Worm (Caenorhabditis elegans) whole organism, mixed stage, embryonic: ENCODE measurements around the gene spdl-1.

Experiments used
- M03D4.4 ChIP-seq: sonication (generic microtip); optimal IDR thresholded peaks from 2 replicates; lab custom pipeline; 2017; ENCODE audit warnings: mild to moderate bottlenecking, missing genetic modification characterization, missing compliant biosample characterization
- bed-3 ChIP-seq: fragments of 200-800 bp; sonication (Bioruptor generic); optimal IDR thresholded peaks from 3 replicates; lab custom pipeline; 2018; ENCODE audit warnings: mild to moderate bottlenecking, missing genetic modification characterization, moderate library complexity, missing compliant biosample characterization
- blmp-1 ChIP-seq: fragments of 150-350 bp; optimal IDR thresholded peaks from 2 replicates; lab custom pipeline; 2014; ENCODE audit warnings: missing biosample characterization, missing genetic modification characterization
- ceh-39 ChIP-seq: fragments of 150-350 bp; optimal IDR thresholded peaks from 2 replicates; lab custom pipeline; 2014; ENCODE audit warnings: missing biosample characterization, missing genetic modification characterization
- ceh-43 ChIP-seq: fragments of 200-800 bp; sonication (Bioruptor generic); optimal IDR thresholded peaks from 2 replicates; lab custom pipeline; 2018; ENCODE audit warnings: mild to moderate bottlenecking, missing genetic modification characterization, moderate library complexity, missing compliant biosample characterization
- ceh-83 ChIP-seq: fragments of 200-800 bp; sonication (Bioruptor generic); optimal IDR thresholded peaks from 2 replicates; lab custom pipeline; 2018; ENCODE audit warnings: mild to moderate bottlenecking, missing genetic modification characterization, missing compliant biosample characterization
- ces-1 ChIP-seq: fragments of 150-350 bp; optimal IDR thresholded peaks from 2 replicates; lab custom pipeline; 2014; ENCODE audit warnings: missing biosample characterization, missing genetic modification reagents, missing genetic modification characterization
- cnd-1 ChIP-seq: fragments of 200-800 bp; sonication (Bioruptor generic); optimal IDR thresholded peaks from 2 replicates; lab custom pipeline; 2018; ENCODE audit warnings: mild to moderate bottlenecking, missing genetic modification characterization, missing compliant biosample characterization
- drap-1 ChIP-seq: fragments of 200-800 bp; sonication (Bioruptor generic); optimal IDR thresholded peaks from 3 replicates; lab custom pipeline; 2018; ENCODE audit warnings: mild to moderate bottlenecking, missing genetic modification characterization, missing compliant biosample characterization
- elt-1 ChIP-seq: sonication (generic microtip); optimal IDR thresholded peaks from 2 replicates; lab custom pipeline; 2017; ENCODE audit warnings: missing genetic modification characterization, mild to moderate bottlenecking, missing compliant biosample characterization, antibody characterized with exemption, moderate library complexity, borderline replicate concordance; ENCODE audit not compliant: insufficient read depth
- elt-3 ChIP-seq: fragments of 150-350 bp; optimal IDR thresholded peaks from 2 replicates; lab custom pipeline; 2014; ENCODE audit warnings: missing biosample characterization, missing genetic modification characterization
- flh-1 ChIP-seq: fragments of 200-800 bp; sonication (Bioruptor generic); optimal IDR thresholded peaks from 2 replicates; lab custom pipeline; 2018; ENCODE audit warnings: mild to moderate bottlenecking, missing genetic modification characterization, moderate library complexity, missing compliant biosample characterization
- ham-2 ChIP-seq: fragments of 200-800 bp; sonication (Bioruptor generic); optimal IDR thresholded peaks from 2 replicates; lab custom pipeline; 2018; ENCODE audit warnings: mild to moderate bottlenecking, missing genetic modification characterization, missing compliant biosample characterization
- hlh-1 ChIP-seq: fragments of 150-350 bp; optimal IDR thresholded peaks from 2 replicates; lab custom pipeline; 2014; ENCODE audit warnings: missing biosample characterization, missing genetic modification reagents, missing genetic modification characterization
- lin-13 ChIP-seq: fragments of 150-350 bp; optimal IDR thresholded peaks from 2 replicates; lab custom pipeline; 2014; ENCODE audit warnings: missing biosample characterization, missing genetic modification characterization
- lin-32 ChIP-seq: fragments of 200-800 bp; sonication (Bioruptor generic); optimal IDR thresholded peaks from 2 replicates; lab custom pipeline; 2018; ENCODE audit warnings: mild to moderate bottlenecking, missing genetic modification characterization, missing compliant biosample characterization
- lsy-2 ChIP-seq: fragments of 150-350 bp; optimal IDR thresholded peaks from 2 replicates; lab custom pipeline; 2014; ENCODE audit warnings: missing biosample characterization, missing genetic modification characterization
- mab-5 ChIP-seq: fragments of 150-350 bp; optimal IDR thresholded peaks from 2 replicates; lab custom pipeline; 2014; ENCODE audit warnings: missing biosample characterization, missing genetic modification characterization
- mep-1 ChIP-seq: fragments of 150-350 bp; optimal IDR thresholded peaks from 2 replicates; lab custom pipeline; 2017; ENCODE audit warnings: missing biosample characterization, missing genetic modification reagents, missing genetic modification characterization, inconsistent platforms
- mls-2 ChIP-seq: sonication (generic microtip); optimal IDR thresholded peaks from 2 replicates; lab custom pipeline; 2016; ENCODE audit warnings: mild to moderate bottlenecking, missing genetic modification characterization, moderate library complexity, missing compliant biosample characterization
- nhr-2 ChIP-seq: fragments of 150-350 bp; optimal IDR thresholded peaks from 2 replicates; lab custom pipeline; 2014; ENCODE audit warnings: missing biosample characterization, missing genetic modification characterization
- nhr-237 ChIP-seq: fragments of 150-350 bp; optimal IDR thresholded peaks from 2 replicates; lab custom pipeline; 2014; ENCODE audit warnings: missing biosample characterization, missing genetic modification characterization
- nhr-28 ChIP-seq: fragments of 150-350 bp; optimal IDR thresholded peaks from 2 replicates; lab custom pipeline; 2014; ENCODE audit warnings: missing biosample characterization, missing genetic modification characterization
- nhr-76 ChIP-seq: sonication (generic microtip); optimal IDR thresholded peaks from 2 replicates; lab custom pipeline; 2017; ENCODE audit warnings: missing biosample characterization, missing genetic modification characterization
- pha-4 ChIP-seq: fragments of 150-350 bp; optimal IDR thresholded peaks from 2 replicates; lab custom pipeline; 2018; ENCODE audit warnings: missing biosample characterization, missing genetic modification reagents, missing genetic modification characterization
- sem-2 ChIP-seq: fragments of 200-800 bp; sonication (Bioruptor generic); optimal IDR thresholded peaks from 2 replicates; lab custom pipeline; 2018; ENCODE audit warnings: mild to moderate bottlenecking, missing genetic modification characterization, missing compliant biosample characterization
- snpc-4 ChIP-seq: fragments of 150-350 bp; optimal IDR thresholded peaks from 2 replicates; lab custom pipeline; 2014; ENCODE audit warnings: missing biosample characterization, missing genetic modification characterization
- sptf-1 ChIP-seq: sonication (generic microtip); optimal IDR thresholded peaks from 2 replicates; lab custom pipeline; 2017; ENCODE audit warnings: mild to moderate bottlenecking, missing genetic modification characterization, moderate library complexity, missing compliant biosample characterization
- tbx-8 ChIP-seq: fragments of 200-800 bp; sonication (Bioruptor generic); optimal IDR thresholded peaks from 2 replicates; lab custom pipeline; 2018; ENCODE audit warnings: mild to moderate bottlenecking, missing genetic modification characterization, moderate library complexity, missing compliant biosample characterization
- unc-120 ChIP-seq: sonication (generic microtip); optimal IDR thresholded peaks from 2 replicates; lab custom pipeline; 2017; ENCODE audit warnings: missing genetic modification characterization, missing compliant biosample characterization; ENCODE audit not compliant: poor library complexity, severe bottlenecking
- zip-8 ChIP-seq: fragments of 150-350 bp; optimal IDR thresholded peaks from 2 replicates; lab custom pipeline; 2014; ENCODE audit warnings: missing biosample characterization, missing genetic modification characterization
- ztf-11 ChIP-seq: fragments of 150-350 bp; optimal IDR thresholded peaks from 2 replicates; lab custom pipeline; 2014; ENCODE audit warnings: missing biosample characterization, missing genetic modification characterization

The spdl-1 gene

DNA sequence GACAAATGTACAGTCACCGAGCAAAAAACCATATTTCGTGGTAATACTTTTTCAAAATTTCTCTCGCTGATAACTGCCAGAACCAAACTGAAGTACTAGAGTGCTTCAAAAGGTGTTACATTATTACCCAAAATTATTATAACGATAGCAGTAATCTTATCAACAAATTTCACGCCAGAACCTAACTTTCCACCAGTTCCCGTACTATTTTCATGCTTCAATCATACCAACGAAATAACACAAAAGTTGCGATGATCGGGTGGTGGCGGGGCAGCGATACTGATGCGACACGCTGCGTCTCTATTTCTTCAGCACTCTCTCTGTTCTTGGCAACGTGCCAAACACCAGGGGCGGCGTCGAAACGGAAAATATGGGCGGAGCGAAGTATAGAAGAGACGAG lies 27.6 kb downstream of the spdl-1 start:
- TF ChIP-seq ces-1 (GFP tag; lab: Kevin White, UChicago) (no peak), unc-120 (tag; lab: Kevin White, UChicago) (peak; percentile 20)

DNA sequence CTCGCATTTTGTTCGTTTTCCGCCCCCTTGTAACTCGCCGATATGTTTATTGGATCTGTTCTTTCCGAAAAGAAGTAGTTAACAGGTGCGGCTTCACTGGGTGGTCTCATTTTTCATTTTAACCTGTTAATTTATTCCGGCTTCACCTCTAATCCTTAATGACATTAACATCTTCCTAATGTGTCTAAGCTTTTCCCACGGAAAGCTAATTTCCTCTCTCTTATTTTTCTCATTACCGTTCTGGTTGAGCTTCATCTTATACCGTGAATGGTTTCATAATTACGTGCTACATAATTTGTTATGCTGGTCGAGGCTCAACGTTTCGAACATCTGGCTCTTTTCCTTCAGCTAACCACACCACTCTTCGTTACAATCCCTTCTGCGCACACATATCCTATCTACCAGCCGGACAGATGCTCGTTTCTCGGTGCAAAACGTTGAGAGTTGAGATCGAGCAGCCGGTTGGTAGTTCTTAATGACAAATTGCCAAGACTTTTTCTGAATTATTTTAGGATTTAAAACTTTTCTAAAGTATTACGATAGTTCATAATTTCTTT lies 28.1 kb downstream of the spdl-1 start:
- TF ChIP-seq ces-1 (GFP tag; lab: Kevin White, UChicago), result peak; percentile 90
- peak; percentile 81 for TF ChIP-seq lin-32
- TF ChIP-seq ztf-11 (tag; lab: Kevin White, UChicago), result peak; percentile 62
- TF ChIP-seq hlh-1 (tag; lab: Kevin White, UChicago), result peak; percentile 66
- TF ChIP-seq mab-5 (tag; lab: Kevin White, UChicago), result no peak
- TF ChIP-seq mls-2 (tag; lab: Kevin White, UChicago), result peak; percentile 68
- peak; percentile 6 for TF ChIP-seq ceh-43 (GFP tag; lab: Kevin White, UChicago)
- TF ChIP-seq cnd-1 (tag; lab: Kevin White, UChicago), result peak; percentile 64
- no peak for TF ChIP-seq ceh-39 (tag; lab: Kevin White, UChicago)

DNA sequence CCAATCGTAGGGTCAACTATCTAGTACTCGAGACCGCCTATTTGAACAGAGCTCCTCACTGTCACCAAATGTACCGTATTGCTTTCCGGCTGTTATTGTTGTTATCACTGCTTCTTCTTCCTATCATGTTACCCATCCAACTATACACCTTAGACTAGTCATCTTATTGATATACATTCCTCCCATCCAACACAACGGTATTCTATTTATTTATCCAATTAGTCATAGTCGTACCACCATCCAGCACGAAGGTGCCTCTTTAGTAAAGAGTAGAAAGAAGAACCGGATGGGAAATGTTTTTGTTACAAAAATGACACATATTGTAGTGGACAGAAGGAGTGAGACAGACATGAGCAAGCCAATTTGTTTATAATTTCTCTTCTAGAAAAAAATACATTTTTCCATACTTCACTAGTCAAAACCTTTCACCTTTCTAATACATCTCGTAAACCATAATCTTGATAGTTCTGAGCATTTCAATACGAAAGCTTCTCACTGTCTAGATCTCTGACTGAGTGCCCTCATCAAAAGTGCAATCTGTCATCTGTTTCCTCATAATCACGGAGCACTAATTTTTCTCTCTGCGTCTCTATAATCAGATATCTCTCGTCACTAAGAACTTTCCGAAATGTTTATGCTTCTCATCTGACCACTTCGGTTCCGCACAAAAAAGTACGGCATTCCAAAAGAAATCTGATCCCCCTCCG lies 28.9 kb downstream of the spdl-1 start:
- TF ChIP-seq snpc-4 (tag; lab: Kevin White, UChicago) (no peak), zip-8 (no peak), ztf-11 (tag; lab: Kevin White, UChicago) (peak; percentile 7), ceh-43 (GFP tag; lab: Kevin White, UChicago) (no peak), mls-2 (tag; lab: Kevin White, UChicago) (no peak), cnd-1 (tag; lab: Kevin White, UChicago) (no peak), pha-4 (tag; lab: Kevin White, UChicago) (peak; percentile 35), flh-1 (GFP tag; lab: Kevin White, UChicago) (no peak), lsy-2 (peak; percentile 29), ces-1 (GFP tag; lab: Kevin White, UChicago) (peak; percentile 7)

DNA sequence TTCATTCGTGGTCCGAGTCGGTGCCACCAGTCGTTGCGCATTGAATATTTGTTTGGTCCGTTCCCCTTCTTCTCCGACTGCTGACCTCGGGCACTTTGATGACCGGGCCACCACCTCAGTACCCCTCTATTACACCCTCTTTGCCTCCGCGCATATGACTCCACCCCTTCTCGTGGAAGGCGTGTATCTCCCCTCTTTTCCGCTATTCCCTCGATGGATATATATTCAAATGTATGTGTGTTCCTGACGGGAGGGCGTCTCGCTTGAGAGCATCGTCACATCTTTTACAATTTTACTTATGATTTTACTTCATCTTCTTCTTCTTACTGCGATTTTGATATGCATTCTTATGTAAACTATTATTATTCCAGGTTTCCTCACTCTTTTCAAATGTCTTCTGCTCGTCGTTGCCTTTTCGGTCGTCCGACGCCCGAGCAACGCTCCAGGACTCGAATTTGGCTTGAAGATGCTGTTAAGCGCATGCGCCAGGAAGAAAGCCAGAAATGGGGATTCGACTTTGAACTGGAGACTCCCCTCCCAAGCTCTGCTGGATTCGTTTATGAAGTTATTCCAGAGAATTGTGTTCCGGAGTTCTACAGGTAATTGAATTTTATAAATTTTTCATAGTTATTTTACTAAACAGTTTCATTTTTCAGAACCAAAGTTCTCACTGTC lies 29.6 kb downstream of the spdl-1 start, which contains the start of gene cki-1:
Gene cki-1 (plus strand): TSS at position 372 of the 675 bp plus-strand sequence.
- TF ChIP-seq elt-1, result peak; percentile 23
- peak; percentile 3 for TF ChIP-seq ham-2 (GFP tag; lab: Kevin White, UChicago)
- no peak for TF ChIP-seq cnd-1 (tag; lab: Kevin White, UChicago)
- no peak for TF ChIP-seq ceh-83
- TF ChIP-seq pha-4 (tag; lab: Kevin White, UChicago), result peak; percentile 25
- no peak for TF ChIP-seq bed-3
- TF ChIP-seq hlh-1 (tag; lab: Kevin White, UChicago), result peak; percentile 54
- TF ChIP-seq ceh-43 (GFP tag; lab: Kevin White, UChicago), result peak; percentile 15
- TF ChIP-seq ceh-39 (tag; lab: Kevin White, UChicago), result no peak
- TF ChIP-seq nhr-237, result no peak
- peak; percentile 55 for TF ChIP-seq M03D4.4 (tag; lab: Kevin White, UChicago)
- peak; percentile 42 for TF ChIP-seq mls-2 (tag; lab: Kevin White, UChicago)
- no peak for TF ChIP-seq tbx-8 (GFP tag; lab: Kevin White, UChicago)
- TF ChIP-seq zip-8, result no peak
- TF ChIP-seq lin-13 (tag; lab: Kevin White, UChicago), result peak; percentile 8
- peak; percentile 77 for TF ChIP-seq sptf-1 (tag; lab: Kevin White, UChicago)
- peak; percentile 49 for TF ChIP-seq unc-120 (tag; lab: Kevin White, UChicago)
- TF ChIP-seq ces-1 (GFP tag; lab: Kevin White, UChicago), result no peak
- peak; percentile 29 for TF ChIP-seq drap-1 (GFP tag; lab: Kevin White, UChicago)
- peak; percentile 98 for TF ChIP-seq nhr-2 (tag; lab: Kevin White, UChicago)
- peak; percentile 57 for TF ChIP-seq ztf-11 (tag; lab: Kevin White, UChicago)

DNA sequence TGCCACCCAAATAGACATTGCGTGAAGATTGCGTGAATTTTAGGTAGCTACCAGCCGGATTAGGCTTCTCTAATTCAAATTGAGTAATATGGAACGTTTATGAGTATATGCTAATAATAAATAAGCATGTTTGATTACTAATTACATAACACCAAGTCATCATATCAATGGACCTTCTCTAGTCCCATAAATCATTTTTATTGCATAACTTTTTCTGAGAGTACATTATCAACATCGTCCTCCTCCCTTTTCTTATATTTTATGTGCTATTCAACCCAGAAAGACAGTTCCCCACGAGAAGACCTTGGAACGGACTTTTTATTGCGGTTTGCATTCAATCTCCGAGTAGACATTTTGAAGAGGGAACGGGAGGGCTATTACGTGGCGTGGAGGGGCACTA lies 31.0 kb downstream of the spdl-1 start:
- TF ChIP-seq ceh-43 (GFP tag; lab: Kevin White, UChicago) (no peak), nhr-237 (no peak), ham-2 (GFP tag; lab: Kevin White, UChicago) (peak; percentile 18), pha-4 (tag; lab: Kevin White, UChicago) (no peak), mab-5 (tag; lab: Kevin White, UChicago) (peak; percentile 46), hlh-1 (tag; lab: Kevin White, UChicago) (no peak), cnd-1 (tag; lab: Kevin White, UChicago) (no peak), nhr-76 (tag; lab: Kevin White, UChicago) (no peak), flh-1 (GFP tag; lab: Kevin White, UChicago) (no peak), snpc-4 (tag; lab: Kevin White, UChicago) (no peak), nhr-2 (tag; lab: Kevin White, UChicago) (peak; percentile 79), nhr-28 (tag; lab: Kevin White, UChicago) (no peak), elt-3 (tag; lab: Kevin White, UChicago) (no peak), mep-1 (tag; lab: Kevin White, UChicago) (no peak), sptf-1 (tag; lab: Kevin White, UChicago) (peak; percentile 49), unc-120 (tag; lab: Kevin White, UChicago) (no peak), blmp-1 (tag; lab: Kevin White, UChicago) (no peak), lin-13 (tag; lab: Kevin White, UChicago) (no peak), elt-1 (no peak), tbx-8 (GFP tag; lab: Kevin White, UChicago) (no peak), ces-1 (GFP tag; lab: Kevin White, UChicago) (peak; percentile 50), ztf-11 (tag; lab: Kevin White, UChicago) (peak; percentile 7), zip-8 (peak; percentile 14), M03D4.4 (tag; lab: Kevin White, UChicago) (peak; percentile 27), bed-3 (no peak), ceh-39 (tag; lab: Kevin White, UChicago) (no peak), sem-2 (GFP tag; lab: Kevin White, UChicago) (no peak), drap-1 (GFP tag; lab: Kevin White, UChicago) (no peak), ceh-83 (no peak), lin-32 (peak; percentile 21)
